Fruit fly (Drosophila melanogaster): ENCODE measurements around the gene CG45490.
A peak's percentile ranks its signal among the peaks of the same experiment; 100 is the strongest.
"Not testable (repeated sequence)": the region's sequence is repeated elsewhere in the genome, so short reads cannot be mapped to it uniquely, and the experiment has no call there.

CG45490 gene

DNA sequence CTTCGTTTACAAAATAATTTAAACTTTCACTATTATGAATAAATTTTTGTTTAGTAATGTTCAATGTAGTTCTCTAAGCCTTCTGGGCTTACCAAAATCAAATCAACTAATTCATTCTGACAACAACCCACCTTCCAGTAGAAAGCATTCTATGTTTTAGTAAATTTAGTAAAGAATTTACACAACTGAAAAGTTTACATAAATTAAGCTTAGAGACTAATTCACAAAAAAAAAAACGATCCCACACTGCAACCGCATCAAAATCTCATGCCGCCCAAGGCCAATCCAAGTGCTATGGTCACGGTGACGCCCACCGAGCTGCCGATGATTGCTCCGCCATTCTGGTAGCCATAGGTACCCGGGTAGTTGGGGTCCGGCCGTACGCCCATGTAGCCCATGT, at the start of gene CG45490:
Gene CG45490 (minus strand): TSS at position 101 of the 400 bp plus-strand sequence.
- TF ChIP-seq CG14655 (GFP tag; optimal IDR thresholded peaks at IDR 0.05); CG13204 (GFP tag; optimal IDR thresholded peaks at IDR 0.05); CG34367 (tag; optimal IDR thresholded peaks at IDR 0.05): not testable (repeated sequence)

DNA sequence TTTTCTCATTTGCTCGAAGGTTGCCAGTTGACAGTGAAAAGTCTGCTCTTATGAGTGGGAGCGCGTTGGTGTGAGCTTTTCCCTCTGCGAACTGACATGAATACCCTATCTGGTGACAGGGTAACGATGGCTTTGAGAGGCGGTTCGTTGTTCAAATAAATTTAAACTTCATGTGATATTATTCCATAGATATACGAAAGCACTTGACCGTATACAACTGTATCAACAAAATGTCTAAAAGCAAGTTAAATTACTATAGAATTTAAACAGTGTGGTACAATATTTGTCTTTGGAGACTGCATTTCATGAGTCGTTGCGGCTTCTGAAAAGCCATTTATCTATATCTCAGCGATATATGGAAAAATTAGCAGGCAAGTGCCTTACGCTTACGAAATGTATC, 30.1 kb upstream of the CG45490 start:
- TF ChIP-seq CG14655 (GFP tag; optimal IDR thresholded peaks at IDR 0.05): peak; percentile 2
- no peak for TF ChIP-seq CG13204 (GFP tag; optimal IDR thresholded peaks at IDR 0.05)
- TF ChIP-seq CG17806 (tag; optimal IDR thresholded peaks at IDR 0.05): peak; percentile 27
- TF ChIP-seq CG8301 (tag; optimal IDR thresholded peaks at IDR 0.05): no peak
- TF ChIP-seq EcR (GFP tag; optimal IDR thresholded peaks at IDR 0.05): peak; percentile 32
- no peak for TF ChIP-seq fd96Ca (GFP tag; IDR thresholded peaks at IDR 0.05)
- no peak for TF ChIP-seq CG10348 (GFP tag; IDR thresholded peaks at IDR 0.05)
- no peak for TF ChIP-seq Pif1A (GFP tag; optimal IDR thresholded peaks at IDR 0.05)
- TF ChIP-seq gl (tag; optimal IDR thresholded peaks at IDR 0.05): no peak
- TF ChIP-seq CG32121 (GFP tag; IDR thresholded peaks at IDR 0.05): no peak
- TF ChIP-seq CG15710 (tag; optimal IDR thresholded peaks at IDR 0.05): peak; percentile 48
- peak; percentile 34 for TF ChIP-seq CG9948 (tag; optimal IDR thresholded peaks at IDR 0.05)
- TF ChIP-seq CG8159 (tag; optimal IDR thresholded peaks at IDR 0.05): peak; percentile 37
- TF ChIP-seq CG34367 (tag; optimal IDR thresholded peaks at IDR 0.05): no peak
- TF ChIP-seq CG12605 (GFP tag; IDR thresholded peaks at IDR 0.05): no peak
- TF ChIP-seq rn (GFP tag; IDR thresholded peaks at IDR 0.05): no peak
- no peak for TF ChIP-seq D1 (tag; optimal IDR thresholded peaks at IDR 0.05)
- TF ChIP-seq CG4496 (GFP tag; IDR thresholded peaks at IDR 0.05): no peak; the same call in 2 of the 3 replicates
- no peak for TF ChIP-seq Ets98B (GFP tag; IDR thresholded peaks at IDR 0.05)
- TF ChIP-seq Pif1B (GFP tag; optimal IDR thresholded peaks at IDR 0.05): no peak
- peak; percentile 18 for TF ChIP-seq Snoo (tag; optimal IDR thresholded peaks at IDR 0.05)

DNA sequence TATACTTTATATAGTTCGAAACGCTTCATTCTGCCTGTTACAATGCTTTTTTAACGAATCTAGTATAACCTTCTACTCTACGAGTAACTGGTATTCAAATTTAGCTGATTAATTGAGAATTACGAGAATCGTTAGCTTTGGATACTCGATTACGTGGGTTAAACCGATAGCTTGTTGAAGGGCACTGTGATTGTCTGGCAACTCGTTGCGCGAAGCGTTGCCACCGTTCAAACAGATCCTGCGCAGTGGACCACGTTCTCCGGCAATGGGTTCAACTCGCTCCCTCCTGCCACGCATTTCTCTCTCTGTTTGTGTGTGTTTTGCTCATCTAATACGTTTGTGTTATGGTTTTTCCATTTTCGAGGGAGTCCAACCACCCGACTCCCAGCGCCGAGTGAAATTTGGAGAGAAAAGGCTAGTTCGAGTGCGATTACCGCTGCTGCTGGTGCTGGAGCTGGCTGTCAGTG, 26.8 kb upstream of the CG45490 start, which contains the start of gene Nep3:
Gene Nep3 (plus strand): TSS at position 417 of the 467 bp plus-strand sequence.
- no peak for TF ChIP-seq CG34367 (tag; optimal IDR thresholded peaks at IDR 0.05)
- no peak for TF ChIP-seq CG17806 (tag; optimal IDR thresholded peaks at IDR 0.05)
- no peak for TF ChIP-seq CG15710 (tag; optimal IDR thresholded peaks at IDR 0.05)
- TF ChIP-seq CG13204 (GFP tag; optimal IDR thresholded peaks at IDR 0.05): no peak
- TF ChIP-seq Snoo (tag; optimal IDR thresholded peaks at IDR 0.05): no peak
- TF ChIP-seq EcR (GFP tag; optimal IDR thresholded peaks at IDR 0.05): no peak
- no peak for TF ChIP-seq CG14655 (GFP tag; optimal IDR thresholded peaks at IDR 0.05)

DNA sequence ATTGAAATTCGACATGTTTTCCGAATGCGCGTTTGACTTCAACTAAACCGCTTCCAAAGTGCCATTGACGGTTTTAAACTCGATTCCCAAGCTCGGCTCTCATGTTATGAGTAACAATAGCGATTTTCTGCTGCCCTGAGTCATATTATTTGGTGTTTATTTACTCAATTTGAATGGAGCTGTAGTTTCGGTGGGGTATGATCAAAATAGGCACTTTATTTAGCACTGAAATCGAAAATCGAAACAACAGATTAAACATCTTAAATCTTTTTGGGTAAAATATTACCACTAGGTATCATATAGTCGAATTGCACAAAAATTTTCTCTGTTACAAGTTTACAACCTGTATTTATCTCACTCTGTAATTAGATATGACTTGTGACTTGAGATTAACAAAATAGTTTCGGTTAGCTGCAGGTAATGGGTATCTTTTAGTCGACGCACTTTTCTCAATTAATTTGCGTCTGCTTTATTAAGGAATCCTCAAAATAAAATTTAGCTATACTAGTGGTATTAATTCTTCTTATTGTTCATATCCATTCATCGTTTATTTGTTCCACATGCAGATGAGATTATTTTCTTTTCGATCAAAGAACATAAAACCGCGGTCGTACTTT, 25.4 kb upstream of the CG45490 start, which contains the start of gene CG12655:
Gene CG12655 (minus strand): TSS at position 51 of the 617 bp plus-strand sequence.
- TF ChIP-seq Ets98B (GFP tag; IDR thresholded peaks at IDR 0.05): no peak
- TF ChIP-seq CG15710 (tag; optimal IDR thresholded peaks at IDR 0.05): no peak
- no peak for TF ChIP-seq CG10348 (GFP tag; IDR thresholded peaks at IDR 0.05)
- TF ChIP-seq CG9948 (tag; optimal IDR thresholded peaks at IDR 0.05): no peak
- no peak for TF ChIP-seq CG14655 (GFP tag; optimal IDR thresholded peaks at IDR 0.05)
- no peak for TF ChIP-seq EcR (GFP tag; optimal IDR thresholded peaks at IDR 0.05)

DNA sequence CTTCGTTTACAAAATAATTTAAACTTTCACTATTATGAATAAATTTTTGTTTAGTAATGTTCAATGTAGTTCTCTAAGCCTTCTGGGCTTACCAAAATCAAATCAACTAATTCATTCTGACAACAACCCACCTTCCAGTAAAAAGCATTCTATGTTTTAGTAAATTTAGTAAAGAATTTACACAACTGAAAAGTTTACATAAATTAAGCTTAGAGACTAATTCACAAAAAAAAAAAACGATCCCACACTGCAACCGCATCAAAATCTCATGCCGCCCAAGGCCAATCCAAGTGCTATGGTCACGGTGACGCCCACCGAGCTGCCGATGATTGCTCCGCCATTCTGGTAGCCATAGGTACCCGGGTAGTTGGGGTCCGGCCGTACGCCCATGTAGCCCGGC, 24.1 kb upstream of the CG45490 start, which contains the start of gene CG43784:
Gene CG43784 (minus strand): TSS at position 101 of the 400 bp plus-strand sequence.
- TF ChIP-seq Snoo (tag; optimal IDR thresholded peaks at IDR 0.05); rn (GFP tag; IDR thresholded peaks at IDR 0.05); CG17806 (tag; optimal IDR thresholded peaks at IDR 0.05): not testable (repeated sequence)

DNA sequence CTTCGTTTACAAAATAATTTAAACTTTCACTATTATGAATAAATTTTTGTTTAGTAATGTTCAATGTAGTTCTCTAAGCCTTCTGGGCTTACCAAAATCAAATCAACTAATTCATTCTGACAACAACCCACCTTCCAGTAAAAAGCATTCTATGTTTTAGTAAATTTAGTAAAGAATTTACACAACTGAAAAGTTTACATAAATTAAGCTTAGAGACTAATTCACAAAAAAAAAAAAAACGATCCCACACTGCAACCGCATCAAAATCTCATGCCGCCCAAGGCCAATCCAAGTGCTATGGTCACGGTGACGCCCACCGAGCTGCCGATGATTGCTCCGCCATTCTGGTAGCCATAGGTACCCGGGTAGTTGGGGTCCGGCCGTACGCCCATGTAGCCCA, 19.4 kb upstream of the CG45490 start, which contains the start of gene CG45494:
Gene CG45494 (minus strand): TSS at position 101 of the 400 bp plus-strand sequence.
- TF ChIP-seq EcR (GFP tag; optimal IDR thresholded peaks at IDR 0.05); fd96Ca (GFP tag; IDR thresholded peaks at IDR 0.05); CG12605 (GFP tag; IDR thresholded peaks at IDR 0.05): not testable (repeated sequence)

DNA sequence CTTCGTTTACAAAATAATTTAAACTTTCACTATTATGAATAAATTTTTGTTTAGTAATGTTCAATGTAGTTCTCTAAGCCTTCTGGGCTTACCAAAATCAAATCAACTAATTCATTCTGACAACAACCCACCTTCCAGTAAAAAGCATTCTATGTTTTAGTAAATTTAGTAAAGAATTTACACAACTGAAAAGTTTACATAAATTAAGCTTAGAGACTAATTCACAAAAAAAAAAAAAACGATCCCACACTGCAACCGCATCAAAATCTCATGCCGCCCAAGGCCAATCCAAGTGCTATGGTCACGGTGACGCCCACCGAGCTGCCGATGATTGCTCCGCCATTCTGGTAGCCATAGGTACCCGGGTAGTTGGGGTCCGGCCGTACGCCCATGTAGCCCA, 14.7 kb upstream of the CG45490 start, which contains the start of gene CG45493:
Gene CG45493 (minus strand): TSS at position 101 of the 400 bp plus-strand sequence.
- not testable (repeated sequence) for TF ChIP-seq CG9948 (tag; optimal IDR thresholded peaks at IDR 0.05); CG14655 (GFP tag; optimal IDR thresholded peaks at IDR 0.05); Pif1A (GFP tag; optimal IDR thresholded peaks at IDR 0.05)
